Fruit fly (Drosophila melanogaster): ENCODE results near the gene CG15293.

Gene CG15293

dm6 chr2L:14109347-14109746, at the start of gene CG15293:
Gene CG15293, minus strand, starts transcription at chr2L:14109447.
- TF ChIP-seq CG17361 (GFP tag; IDR thresholded peaks at IDR 0.05): no peak
- TF ChIP-seq Hr51 (GFP tag; optimal IDR thresholded peaks at IDR 0.05): no peak
- TF ChIP-seq YL-1 (GFP tag; optimal IDR thresholded peaks at IDR 0.05): no peak
- TF ChIP-seq nmo (GFP tag; optimal IDR thresholded peaks at IDR 0.05): no peak
- no peak for TF ChIP-seq CG4328 (GFP tag; optimal IDR thresholded peaks at IDR 0.05)
- TF ChIP-seq psq (GFP tag; optimal IDR thresholded peaks at IDR 0.05): no peak
- TF ChIP-seq Drgx (GFP tag; IDR thresholded peaks at IDR 0.05): no peak
- no peak for TF ChIP-seq tap (tag; optimal IDR thresholded peaks at IDR 0.05)
- TF ChIP-seq D19A (tag; optimal IDR thresholded peaks at IDR 0.05): no peak
- no peak for TF ChIP-seq Dip3 (GFP tag; optimal IDR thresholded peaks at IDR 0.05)
- TF ChIP-seq Hey (tag; optimal IDR thresholded peaks at IDR 0.05): no peak

- TF ChIP-seq ftz-f1 (GFP tag; optimal IDR thresholded peaks at IDR 0.05) (no peak), mld (GFP tag; IDR thresholded peaks at IDR 0.05; ENCODE audit: partially characterized antibody) (no peak), tna (GFP tag; IDR thresholded peaks at IDR 0.05; ENCODE audit: partially characterized antibody) (no peak), Ets65A (GFP tag) (peak; percentile 8), PHDP (tag; optimal IDR thresholded peaks at IDR 0.05) (no peak), Chrac-16 (GFP tag; optimal IDR thresholded peaks at IDR 0.05) (no peak), Hr39 (optimal IDR thresholded peaks at IDR 0.05) (peak; percentile 51), dati (GFP tag; IDR thresholded peaks at IDR 0.05) (no peak), az2 (GFP tag; optimal IDR thresholded peaks at IDR 0.05) (no peak), al (GFP tag; IDR thresholded peaks at IDR 0.05) (no peak), B-H1 (GFP tag; IDR thresholded peaks at IDR 0.05) (no peak), CG9215 (GFP tag; IDR thresholded peaks at IDR 0.05) (0 out of 2 replicates have a peak, but pooled peaks have one; percentile 15)
These were observed 48.7 kb upstream of the CG15293 start for dm6 chr2L:14157993-14158392.

- TF ChIP-seq E2f2 (GFP tag; IDR thresholded peaks at IDR 0.05): no peak
- TF ChIP-seq mam (GFP tag; optimal IDR thresholded peaks at IDR 0.05): no peak
- no peak for TF ChIP-seq lov (optimal IDR thresholded peaks at IDR 0.05)
- TF ChIP-seq lov (GFP tag; IDR thresholded peaks at IDR 0.05): no peak
- TF ChIP-seq sqz (GFP tag; optimal IDR thresholded peaks at IDR 0.05): peak; percentile 56
- TF ChIP-seq MTF-1 (GFP tag; optimal IDR thresholded peaks at IDR 0.05; ENCODE audit: borderline replicate concordance): no peak
- TF ChIP-seq Ravus (GFP tag; IDR thresholded peaks at IDR 0.05): no peak
- TF ChIP-seq zen2 (GFP tag; IDR thresholded peaks at IDR 0.05; ENCODE audit: partially characterized antibody): no peak
- TF ChIP-seq fd96Cb (tag; optimal IDR thresholded peaks at IDR 0.05): no peak
- 0 out of 2 replicates have a peak, but pooled peaks have one; percentile 5 for TF ChIP-seq CG4360 (GFP tag; IDR thresholded peaks at IDR 0.05)
- no peak for TF ChIP-seq bbx (GFP tag; IDR thresholded peaks at IDR 0.05; ENCODE audit: partially characterized antibody)
- TF ChIP-seq abd-A (tag; optimal IDR thresholded peaks at IDR 0.05): peak; percentile 83
- peak; percentile 60 for TF ChIP-seq CG13894 (tag; optimal IDR thresholded peaks at IDR 0.05)
These were observed 37.1 kb upstream of the CG15293 start for dm6 chr2L:14146368-14146767.

- TF ChIP-seq tup (GFP tag; optimal IDR thresholded peaks at IDR 0.05): no peak
- TF ChIP-seq CG6175 (GFP tag; IDR thresholded peaks at IDR 0.05): no peak
- no peak for TF ChIP-seq CG13894 (tag; optimal IDR thresholded peaks at IDR 0.05)
- no peak for TF ChIP-seq CG10654 (GFP tag; optimal IDR thresholded peaks at IDR 0.05)
- no peak for TF ChIP-seq CG11723 (GFP tag; optimal IDR thresholded peaks at IDR 0.05)
- TF ChIP-seq Bgb (GFP tag; IDR thresholded peaks at IDR 0.05; ENCODE audit: partially characterized antibody): no peak
- TF ChIP-seq Dll (GFP tag; IDR thresholded peaks at IDR 0.05; ENCODE audit: partially characterized antibody): no peak
- TF ChIP-seq CG13424 (tag; optimal IDR thresholded peaks at IDR 0.05): no peak
- TF ChIP-seq ken (GFP tag; IDR thresholded peaks at IDR 0.05): no peak
- TF ChIP-seq CG12299 (tag; optimal IDR thresholded peaks at IDR 0.05): no peak
- TF ChIP-seq CG14050 (GFP tag; IDR thresholded peaks at IDR 0.05): no peak
- TF ChIP-seq Doc2 (GFP tag; IDR thresholded peaks at IDR 0.05): no peak
- no peak for TF ChIP-seq CG1529 (GFP tag; optimal IDR thresholded peaks at IDR 0.05)
These were observed 33.6 kb upstream of the CG15293 start for dm6 chr2L:14142842-14143241.
